Worm (Caenorhabditis elegans): ENCODE measurements around the gene C15H11.1.

ce11 chrV:14432259-14432658 lies 38.7 kb downstream of the C15H11.1 start, which contains the start of gene egl-1:
- TF ChIP-seq sptf-1 (tag; optimal IDR thresholded peaks at IDR 0.05) (no peak), unc-39 (tag; optimal IDR thresholded peaks at IDR 0.05) (no peak)
